Worm (Caenorhabditis elegans): ENCODE measurements around the gene pcp-5.

pcp-5 gene

ce11 chrIII:7940819-7941218 lies 33.4 kb upstream of the pcp-5 start, which contains the start of gene C29E4.12 (continued):
- TF ChIP-seq attf-3 (GFP tag; conservative IDR thresholded peaks at IDR 0.05), result peak; percentile 99
- TF ChIP-seq atf-7 (tag; optimal IDR thresholded peaks at IDR 0.05), result no peak
- no peak for TF ChIP-seq F39B2.1 (GFP tag; IDR thresholded peaks at IDR 0.05)
- no peak for TF ChIP-seq K11D2.4 (GFP tag; IDR thresholded peaks at IDR 0.05)
- no peak for TF ChIP-seq dpff-1 (tag; optimal IDR thresholded peaks at IDR 0.05)
- TF ChIP-seq egrh-3 (GFP tag; IDR thresholded peaks at IDR 0.05), result no peak
- TF ChIP-seq T26A5.8 (tag; optimal IDR thresholded peaks at IDR 0.05), result no peak
- TF ChIP-seq lsl-1 (GFP tag; optimal IDR thresholded peaks at IDR 0.05), result peak; percentile 5
- TF ChIP-seq Y79H2A.3 (GFP tag; conservative IDR thresholded peaks at IDR 0.05), result no peak
- TF ChIP-seq snpc-1.1 (tag; optimal IDR thresholded peaks at IDR 0.05; ENCODE audit: insufficient read depth), result no peak
- no peak for TF ChIP-seq hrde-1 (tag; optimal IDR thresholded peaks at IDR 0.05; ENCODE audit: borderline replicate concordance)
- no peak for TF ChIP-seq bed-2 (GFP tag; IDR thresholded peaks at IDR 0.05)

ce11 chrIII:7937548-7937947 lies 30.1 kb upstream of the pcp-5 start, which contains the start of gene C29E4.10:
C29E4.10 (plus strand) TSS chrIII:7937848.
- TF ChIP-seq tbp1 (GFP tag; optimal IDR thresholded peaks at IDR 0.05), result no peak
- TF ChIP-seq B0336.3 (GFP tag; IDR thresholded peaks at IDR 0.05), result no peak
- TF ChIP-seq mxl-1 (tag; optimal IDR thresholded peaks at IDR 0.05), result no peak
- no peak for TF ChIP-seq attf-6 (GFP tag; IDR thresholded peaks at IDR 0.05)
- TF ChIP-seq lin-26 (GFP tag; IDR thresholded peaks at IDR 0.05), result no peak
- no peak for TF ChIP-seq somi-1 (GFP tag; optimal IDR thresholded peaks at IDR 0.05)

ce11 chrIII:7933235-7933634 lies 25.8 kb upstream of the pcp-5 start, which contains the start of gene ran-2:
ran-2 (plus strand) TSS chrIII:7933535.
- TF ChIP-seq efl-1 (GFP tag; optimal IDR thresholded peaks at IDR 0.05), result no peak
- no peak for TF ChIP-seq cebp-1 (GFP tag; IDR thresholded peaks at IDR 0.05)
- TF ChIP-seq cebp-1 (tag; optimal IDR thresholded peaks at IDR 0.05), result peak; percentile 85

ce11 chrIII:7928549-7929129 lies 21.2 kb upstream of the pcp-5 start, which contains the start of the genes C29E4.13 and npp-15:
C29E4.13 (minus strand) TSS chrIII:7928717.
npp-15 (plus strand) TSS chrIII:7929043.
- TF ChIP-seq bed-2 (GFP tag; IDR thresholded peaks at IDR 0.05) (no peak), ztf-18 (tag; optimal IDR thresholded peaks at IDR 0.05) (peak; percentile 90), snpc-1.1 (tag; optimal IDR thresholded peaks at IDR 0.05; ENCODE audit: insufficient read depth) (no peak), pha-4 (tag; optimal IDR thresholded peaks at IDR 0.05) (no peak), D2030.7 (GFP tag; IDR thresholded peaks at IDR 0.05) (peak; percentile 50), ets-4 (GFP tag; optimal IDR thresholded peaks at IDR 0.05) (no peak), Y79H2A.3 (GFP tag; conservative IDR thresholded peaks at IDR 0.05) (no peak), C06A6.2 (GFP tag; conservative IDR thresholded peaks at IDR 0.05) (no peak), nfya-1 (tag; optimal IDR thresholded peaks at IDR 0.05; ENCODE audit: borderline replicate concordance, insufficient read depth) (no peak), B0019.2 (GFP tag; conservative IDR thresholded peaks at IDR 0.05) (no peak), gei-17 (GFP tag; optimal IDR thresholded peaks at IDR 0.05) (no peak), dpl-1 (GFP tag; optimal IDR thresholded peaks at IDR 0.05) (peak; percentile 72), rpc-1 (optimal IDR thresholded peaks at IDR 0.05) (no peak), rpc-1 (tag; optimal IDR thresholded peaks at IDR 0.05) (no peak), tlf-1 (GFP tag; optimal IDR thresholded peaks at IDR 0.05) (no peak), chd-7 (tag; optimal IDR thresholded peaks at IDR 0.05) (no peak), C17E4.6 (GFP tag; IDR thresholded peaks at IDR 0.05) (no peak), rec-8 (tag; optimal IDR thresholded peaks at IDR 0.05) (no peak), attf-5 (GFP tag; optimal IDR thresholded peaks at IDR 0.05) (peak; percentile 46), rcor-1 (GFP tag; IDR thresholded peaks at IDR 0.05) (no peak), lin-26 (GFP tag; IDR thresholded peaks at IDR 0.05) (no peak), akir-1 (GFP tag; optimal IDR thresholded peaks at IDR 0.05) (no peak), unc-130 (GFP tag; optimal IDR thresholded peaks at IDR 0.05) (peak; percentile 9), K12H6.12 (tag; optimal IDR thresholded peaks at IDR 0.05) (no peak), hlh-12 (tag; optimal IDR thresholded peaks at IDR 0.05) (no peak), hmg-1.2 (GFP tag; IDR thresholded peaks at IDR 0.05) (no peak), ztf-3 (GFP tag; optimal IDR thresholded peaks at IDR 0.05) (no peak), mxl-1 (tag; optimal IDR thresholded peaks at IDR 0.05) (no peak)
